Fruit fly (Drosophila melanogaster): ENCODE measurements around the gene CG33648.
A peak's percentile ranks its signal among the peaks of the same experiment; 100 is the strongest.

CG33648 gene

DNA sequence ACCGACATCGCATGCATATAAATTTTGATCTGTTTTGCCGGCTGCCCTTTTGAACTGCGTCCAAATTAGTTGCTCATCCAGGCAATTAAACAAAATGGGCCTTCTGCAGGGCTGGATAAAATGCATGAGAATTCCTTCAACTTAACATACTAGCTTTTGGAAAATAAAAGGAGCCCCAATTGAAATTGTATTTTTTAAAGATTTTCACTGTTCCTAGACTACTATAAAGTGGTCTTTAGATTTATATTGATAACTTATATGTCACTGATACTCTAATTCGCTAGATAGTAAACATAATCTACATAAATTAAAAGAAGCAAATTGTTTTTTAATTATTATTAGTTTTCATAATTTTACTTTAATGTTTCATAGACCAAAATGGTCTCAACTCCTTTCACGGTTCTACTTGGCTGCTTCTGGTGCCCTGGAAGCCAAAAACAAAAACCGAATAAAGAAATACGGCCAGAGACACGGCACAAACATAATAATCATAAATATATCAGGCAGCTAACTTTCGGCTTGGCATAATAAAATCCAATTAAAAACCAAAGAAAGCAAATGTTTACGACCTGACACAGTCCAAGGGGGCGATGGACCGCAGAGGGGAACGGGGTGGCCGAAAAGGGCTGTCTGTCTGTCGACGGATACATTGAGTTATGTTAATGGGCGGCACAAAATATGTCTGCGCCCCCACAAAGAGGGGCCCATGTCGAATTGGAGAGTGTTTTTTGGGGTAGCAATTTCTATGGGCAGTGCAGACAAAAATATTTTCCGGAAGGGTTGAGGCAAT, 13.5 kb downstream of the CG33648 start (continued):
- TF ChIP-seq CG3726 (GFP tag; IDR thresholded peaks at IDR 0.05) = no peak
- TF ChIP-seq CG12219 (GFP tag; optimal IDR thresholded peaks at IDR 0.05) = no peak
- TF ChIP-seq Med (GFP tag) = peak; percentile 85
- no peak for TF ChIP-seq CG11696 (GFP tag; IDR thresholded peaks at IDR 0.05)
- TF ChIP-seq nerfin-2 (GFP tag; IDR thresholded peaks at IDR 0.05; ENCODE audit: partially characterized antibody) = no peak
- no peak for TF ChIP-seq Deaf1 (tag; optimal IDR thresholded peaks at IDR 0.05)
- no peak for TF ChIP-seq pros (GFP tag; optimal IDR thresholded peaks at IDR 0.05)
- no peak; the same call in 1 of the 2 replicates for TF ChIP-seq Ptx1 (GFP tag; IDR thresholded peaks at IDR 0.05)
- TF ChIP-seq crp (GFP tag; optimal IDR thresholded peaks at IDR 0.05) = no peak
- TF ChIP-seq CG11504 (tag; optimal IDR thresholded peaks at IDR 0.05) = peak; percentile 64
- no peak for TF ChIP-seq CG14965 (GFP tag; optimal IDR thresholded peaks at IDR 0.05; ENCODE audit: borderline replicate concordance)
- TF ChIP-seq CG15514 (GFP tag; optimal IDR thresholded peaks at IDR 0.05) = no peak
- no peak for TF ChIP-seq al (GFP tag; IDR thresholded peaks at IDR 0.05)
- peak; percentile 10 for TF ChIP-seq CG12104 (GFP tag; optimal IDR thresholded peaks at IDR 0.05)
- TF ChIP-seq corto (GFP tag; optimal IDR thresholded peaks at IDR 0.05) = no peak
- TF ChIP-seq slou (GFP tag; optimal IDR thresholded peaks at IDR 0.05) = no peak
- TF ChIP-seq Hr78 (GFP tag; optimal IDR thresholded peaks at IDR 0.05) = peak in 1 of 2 experiments; percentile 81
- no peak for TF ChIP-seq C15 (GFP tag; IDR thresholded peaks at IDR 0.05)
- TF ChIP-seq CG6791 (GFP tag; IDR thresholded peaks at IDR 0.05; ENCODE audit: partially characterized antibody) = 0 out of 3 replicates have a peak, but pooled peaks have one; percentile 25
- TF ChIP-seq dmrt11E (tag; optimal IDR thresholded peaks at IDR 0.05) = peak; percentile 63
- TF ChIP-seq HLH3B (GFP tag; IDR thresholded peaks at IDR 0.05) = peak; percentile 17; the same call in 1 of the 2 replicates
- TF ChIP-seq Hey (tag; optimal IDR thresholded peaks at IDR 0.05) = no peak
- no peak for TF ChIP-seq CG3995 (GFP tag; optimal IDR thresholded peaks at IDR 0.05)
- no peak for TF ChIP-seq danr (GFP tag; IDR thresholded peaks at IDR 0.05)
- TF ChIP-seq CG1792 (GFP tag; optimal IDR thresholded peaks at IDR 0.05) = no peak
- peak; percentile 66 for TF ChIP-seq fd96Cb (tag; optimal IDR thresholded peaks at IDR 0.05)
- TF ChIP-seq Dip2 (GFP tag; IDR thresholded peaks at IDR 0.05) = no peak
- peak; percentile 95 for TF ChIP-seq CG4328 (GFP tag; optimal IDR thresholded peaks at IDR 0.05)
- TF ChIP-seq Dip3 (GFP tag; optimal IDR thresholded peaks at IDR 0.05) = no peak
- no peak for TF ChIP-seq CG11695 (GFP tag; IDR thresholded peaks at IDR 0.05)
- TF ChIP-seq chm (GFP tag; IDR thresholded peaks at IDR 0.05) = no peak
- no peak for TF ChIP-seq tgo (GFP tag; IDR thresholded peaks at IDR 0.05)
- no peak for TF ChIP-seq cato (GFP tag; optimal IDR thresholded peaks at IDR 0.05; ENCODE audit: borderline replicate concordance)
- no peak for TF ChIP-seq D19B (GFP tag; optimal IDR thresholded peaks at IDR 0.05)
- TF ChIP-seq gro (GFP tag; optimal IDR thresholded peaks at IDR 0.05) = peak; percentile 70
- TF ChIP-seq B-H1 (GFP tag; IDR thresholded peaks at IDR 0.05) = no peak
- no peak for TF ChIP-seq Antp (GFP tag; optimal IDR thresholded peaks at IDR 0.05)
- TF ChIP-seq CG17361 (GFP tag; IDR thresholded peaks at IDR 0.05) = peak; percentile 79
- TF ChIP-seq BEAF-32 (GFP tag; optimal IDR thresholded peaks at IDR 0.05) = no peak
- no peak for TF ChIP-seq Meics (GFP tag; optimal IDR thresholded peaks at IDR 0.05)
- no peak for TF ChIP-seq ato (GFP tag; IDR thresholded peaks at IDR 0.05; ENCODE audit: partially characterized antibody)
- TF ChIP-seq run (tag; optimal IDR thresholded peaks at IDR 0.05) = peak; percentile 67
- TF ChIP-seq CG31441 (GFP tag; IDR thresholded peaks at IDR 0.05) = peak; percentile 72
- TF ChIP-seq abd-A (tag; optimal IDR thresholded peaks at IDR 0.05) = peak; percentile 99
- peak; percentile 2 for TF ChIP-seq CG33557 (GFP tag; optimal IDR thresholded peaks at IDR 0.05)
- TF ChIP-seq CG9797 (GFP tag; optimal IDR thresholded peaks at IDR 0.05) = no peak
- TF ChIP-seq Mes4 (GFP tag; optimal IDR thresholded peaks at IDR 0.05) = no peak
- TF ChIP-seq CG34224 (GFP tag; IDR thresholded peaks at IDR 0.05; ENCODE audit: partially characterized antibody) = no peak

Measured in whole organism, embryonic.